Fruit fly (Drosophila melanogaster): ENCODE data around the gene CG31495.

DNA sequence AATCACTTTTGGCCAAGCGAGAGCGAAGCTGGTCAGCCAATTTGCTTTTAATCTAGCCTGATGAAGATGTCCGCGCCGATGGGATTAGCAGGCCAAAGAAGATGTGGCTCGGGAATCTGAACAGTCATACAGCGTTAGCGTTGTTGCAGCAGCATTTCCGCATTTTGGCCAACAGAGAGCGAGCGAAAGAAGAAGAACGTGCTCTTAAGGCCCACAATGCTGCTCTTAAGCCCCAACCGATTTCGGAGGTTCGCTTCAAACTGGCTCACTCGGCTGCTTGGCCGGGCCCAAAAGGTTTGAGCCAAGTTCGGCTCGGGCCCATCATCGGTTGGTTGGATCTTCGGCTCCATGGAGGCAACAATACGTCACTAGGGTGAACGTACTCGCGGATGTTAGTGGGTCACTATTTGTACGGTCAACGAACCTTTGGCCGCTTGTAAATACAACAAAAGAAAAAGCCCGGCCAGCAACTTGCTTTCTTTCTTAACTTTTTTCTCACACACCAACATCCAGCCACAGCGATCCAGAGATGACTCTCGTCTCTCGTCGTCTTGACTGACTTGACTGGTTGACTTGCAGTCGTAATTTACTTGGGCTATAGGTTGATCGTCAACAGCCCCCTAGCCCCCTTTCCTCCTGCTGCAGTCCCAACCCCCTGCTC lies 50.0 kb downstream of the CG31495 start:
- no peak for TF ChIP-seq CG14711 (tag; optimal IDR thresholded peaks at IDR 0.05)
- TF ChIP-seq toe (GFP tag; optimal IDR thresholded peaks at IDR 0.05) = no peak
- no peak for TF ChIP-seq CG5204 (GFP tag; optimal IDR thresholded peaks at IDR 0.05)
- TF ChIP-seq ovo (GFP tag; optimal IDR thresholded peaks at IDR 0.05) = no peak
- TF ChIP-seq kay (GFP tag; ENCODE audit: borderline replicate concordance) = no peak
- no peak for TF ChIP-seq CG12768 (GFP tag; optimal IDR thresholded peaks at IDR 0.05)
- no peak for TF ChIP-seq Clk (GFP tag; optimal IDR thresholded peaks at IDR 0.05)
- TF ChIP-seq CG7045 (GFP tag; optimal IDR thresholded peaks at IDR 0.05) = no peak
- no peak for TF ChIP-seq Crg-1 (GFP tag; optimal IDR thresholded peaks at IDR 0.05)
- TF ChIP-seq cic (GFP tag; optimal IDR thresholded peaks at IDR 0.05) = no peak
